Worm (Caenorhabditis elegans) whole organism, mixed stage, embryonic: ENCODE measurements around the gene hcf-1.

ENCODE experiments used
- M03D4.4 ChIP-seq: sonication (generic microtip); optimal IDR thresholded peaks from 2 replicates; lab custom pipeline; 2017; ENCODE audit warnings: mild to moderate bottlenecking, missing genetic modification characterization, missing compliant biosample characterization
- bed-3 ChIP-seq: fragments of 200-800 bp; sonication (Bioruptor generic); optimal IDR thresholded peaks from 3 replicates; lab custom pipeline; 2018; ENCODE audit warnings: mild to moderate bottlenecking, missing genetic modification characterization, moderate library complexity, missing compliant biosample characterization
- blmp-1 ChIP-seq: fragments of 150-350 bp; optimal IDR thresholded peaks from 2 replicates; lab custom pipeline; 2014; ENCODE audit warnings: missing biosample characterization, missing genetic modification characterization
- ceh-39 ChIP-seq: fragments of 150-350 bp; optimal IDR thresholded peaks from 2 replicates; lab custom pipeline; 2014; ENCODE audit warnings: missing biosample characterization, missing genetic modification characterization
- ceh-43 ChIP-seq: fragments of 200-800 bp; sonication (Bioruptor generic); optimal IDR thresholded peaks from 2 replicates; lab custom pipeline; 2018; ENCODE audit warnings: mild to moderate bottlenecking, missing genetic modification characterization, moderate library complexity, missing compliant biosample characterization
- ceh-83 ChIP-seq: fragments of 200-800 bp; sonication (Bioruptor generic); optimal IDR thresholded peaks from 2 replicates; lab custom pipeline; 2018; ENCODE audit warnings: mild to moderate bottlenecking, missing genetic modification characterization, missing compliant biosample characterization
- ces-1 ChIP-seq: fragments of 150-350 bp; optimal IDR thresholded peaks from 2 replicates; lab custom pipeline; 2014; ENCODE audit warnings: missing biosample characterization, missing genetic modification reagents, missing genetic modification characterization
- elt-1 ChIP-seq: sonication (generic microtip); optimal IDR thresholded peaks from 2 replicates; lab custom pipeline; 2017; ENCODE audit warnings: missing genetic modification characterization, mild to moderate bottlenecking, missing compliant biosample characterization, antibody characterized with exemption, moderate library complexity, borderline replicate concordance; ENCODE audit not compliant: insufficient read depth
- elt-3 ChIP-seq: fragments of 150-350 bp; optimal IDR thresholded peaks from 2 replicates; lab custom pipeline; 2014; ENCODE audit warnings: missing biosample characterization, missing genetic modification characterization
- flh-1 ChIP-seq: fragments of 200-800 bp; sonication (Bioruptor generic); optimal IDR thresholded peaks from 2 replicates; lab custom pipeline; 2018; ENCODE audit warnings: mild to moderate bottlenecking, missing genetic modification characterization, moderate library complexity, missing compliant biosample characterization
- ham-2 ChIP-seq: fragments of 200-800 bp; sonication (Bioruptor generic); optimal IDR thresholded peaks from 2 replicates; lab custom pipeline; 2018; ENCODE audit warnings: mild to moderate bottlenecking, missing genetic modification characterization, missing compliant biosample characterization
- hlh-1 ChIP-seq: fragments of 150-350 bp; optimal IDR thresholded peaks from 2 replicates; lab custom pipeline; 2014; ENCODE audit warnings: missing biosample characterization, missing genetic modification reagents, missing genetic modification characterization
- lin-13 ChIP-seq: fragments of 150-350 bp; optimal IDR thresholded peaks from 2 replicates; lab custom pipeline; 2014; ENCODE audit warnings: missing biosample characterization, missing genetic modification characterization
- lin-32 ChIP-seq: fragments of 200-800 bp; sonication (Bioruptor generic); optimal IDR thresholded peaks from 2 replicates; lab custom pipeline; 2018; ENCODE audit warnings: mild to moderate bottlenecking, missing genetic modification characterization, missing compliant biosample characterization
- lsy-2 ChIP-seq: fragments of 150-350 bp; optimal IDR thresholded peaks from 2 replicates; lab custom pipeline; 2014; ENCODE audit warnings: missing biosample characterization, missing genetic modification characterization
- mab-5 ChIP-seq: fragments of 150-350 bp; optimal IDR thresholded peaks from 2 replicates; lab custom pipeline; 2014; ENCODE audit warnings: missing biosample characterization, missing genetic modification characterization
- mep-1 ChIP-seq: fragments of 150-350 bp; optimal IDR thresholded peaks from 2 replicates; lab custom pipeline; 2017; ENCODE audit warnings: missing biosample characterization, missing genetic modification reagents, missing genetic modification characterization, inconsistent platforms
- mls-2 ChIP-seq: sonication (generic microtip); optimal IDR thresholded peaks from 2 replicates; lab custom pipeline; 2016; ENCODE audit warnings: mild to moderate bottlenecking, missing genetic modification characterization, moderate library complexity, missing compliant biosample characterization
- nhr-2 ChIP-seq: fragments of 150-350 bp; optimal IDR thresholded peaks from 2 replicates; lab custom pipeline; 2014; ENCODE audit warnings: missing biosample characterization, missing genetic modification characterization
- nhr-237 ChIP-seq: fragments of 150-350 bp; optimal IDR thresholded peaks from 2 replicates; lab custom pipeline; 2014; ENCODE audit warnings: missing biosample characterization, missing genetic modification characterization
- nhr-28 ChIP-seq: fragments of 150-350 bp; optimal IDR thresholded peaks from 2 replicates; lab custom pipeline; 2014; ENCODE audit warnings: missing biosample characterization, missing genetic modification characterization
- nhr-76 ChIP-seq: sonication (generic microtip); optimal IDR thresholded peaks from 2 replicates; lab custom pipeline; 2017; ENCODE audit warnings: missing biosample characterization, missing genetic modification characterization
- pha-4 ChIP-seq: fragments of 150-350 bp; optimal IDR thresholded peaks from 2 replicates; lab custom pipeline; 2018; ENCODE audit warnings: missing biosample characterization, missing genetic modification reagents, missing genetic modification characterization
- sem-2 ChIP-seq: fragments of 200-800 bp; sonication (Bioruptor generic); optimal IDR thresholded peaks from 2 replicates; lab custom pipeline; 2018; ENCODE audit warnings: mild to moderate bottlenecking, missing genetic modification characterization, missing compliant biosample characterization
- snpc-4 ChIP-seq: fragments of 150-350 bp; optimal IDR thresholded peaks from 2 replicates; lab custom pipeline; 2014; ENCODE audit warnings: missing biosample characterization, missing genetic modification characterization
- sptf-1 ChIP-seq: sonication (generic microtip); optimal IDR thresholded peaks from 2 replicates; lab custom pipeline; 2017; ENCODE audit warnings: mild to moderate bottlenecking, missing genetic modification characterization, moderate library complexity, missing compliant biosample characterization
- tbx-8 ChIP-seq: fragments of 200-800 bp; sonication (Bioruptor generic); optimal IDR thresholded peaks from 2 replicates; lab custom pipeline; 2018; ENCODE audit warnings: mild to moderate bottlenecking, missing genetic modification characterization, moderate library complexity, missing compliant biosample characterization
- unc-39 ChIP-seq: fragments of 150-350 bp; optimal IDR thresholded peaks from 2 replicates; lab custom pipeline; 2014; ENCODE audit warnings: missing biosample characterization, missing genetic modification characterization
- unc-62 ChIP-seq: fragments of 150-350 bp; optimal IDR thresholded peaks from 2 replicates; lab custom pipeline; 2014; ENCODE audit warnings: missing biosample characterization, missing genetic modification reagents, missing genetic modification characterization
- zip-8 ChIP-seq: fragments of 150-350 bp; optimal IDR thresholded peaks from 2 replicates; lab custom pipeline; 2014; ENCODE audit warnings: missing biosample characterization, missing genetic modification characterization
- ztf-11 ChIP-seq: fragments of 150-350 bp; optimal IDR thresholded peaks from 2 replicates; lab custom pipeline; 2014; ENCODE audit warnings: missing biosample characterization, missing genetic modification characterization

Gene hcf-1

ce11 chrIV:7790801-7791588 is 16.9 kb upstream of the hcf-1 start, which contains the start of gene rsp-6 (continued):
- no peak for TF ChIP-seq nhr-28 (tag; lab: Kevin White, UChicago)
- no peak for TF ChIP-seq elt-3 (tag; lab: Kevin White, UChicago)

DNA sequence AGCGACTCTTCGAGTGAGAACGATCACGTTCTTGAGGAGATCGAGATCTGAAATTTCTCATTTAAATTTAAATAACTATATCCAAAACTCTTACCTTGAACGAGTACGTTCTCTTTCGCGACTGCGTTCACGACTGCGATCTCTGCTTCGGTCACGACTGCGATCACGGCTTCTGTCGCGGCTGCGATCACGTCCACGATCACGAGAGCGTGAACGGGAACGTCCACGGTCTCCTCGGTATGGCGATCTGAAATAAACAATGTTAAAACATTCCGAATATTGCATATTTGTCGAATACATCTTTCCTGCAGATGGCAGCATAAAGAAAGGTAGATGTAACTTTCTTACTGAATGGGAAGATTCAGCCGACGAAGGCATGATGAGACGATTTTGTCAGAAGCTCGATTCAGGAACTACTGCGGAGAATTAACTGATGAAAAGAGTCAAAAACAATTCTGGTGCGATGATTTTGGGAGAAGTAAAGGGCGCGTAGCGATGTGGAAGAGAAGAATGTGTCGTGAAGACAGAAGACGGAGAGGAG is 16.1 kb upstream of the hcf-1 start:
- no peak for TF ChIP-seq unc-62 (GFP tag; lab: Kevin White, UChicago)
- no peak for TF ChIP-seq nhr-28 (tag; lab: Kevin White, UChicago)
- TF ChIP-seq pha-4 (tag; lab: Kevin White, UChicago) = no peak
- no peak for TF ChIP-seq sptf-1 (tag; lab: Kevin White, UChicago)
- TF ChIP-seq unc-39 (tag; lab: Kevin White, UChicago) = no peak
- no peak for TF ChIP-seq lin-32 (GFP tag; lab: Kevin White, UChicago)
- TF ChIP-seq ztf-11 (tag; lab: Kevin White, UChicago) = no peak
- TF ChIP-seq zip-8 = no peak
- no peak for TF ChIP-seq ceh-43
- no peak for TF ChIP-seq nhr-76 (tag; lab: Kevin White, UChicago)
- no peak for TF ChIP-seq lin-13
- no peak for TF ChIP-seq ceh-39 (tag; lab: Kevin White, UChicago)
- no peak for TF ChIP-seq hlh-1 (tag; lab: Kevin White, UChicago)
- no peak for TF ChIP-seq M03D4.4 (tag; lab: Kevin White, UChicago)
- no peak for TF ChIP-seq nhr-237 (tag; lab: Kevin White, UChicago)
- no peak for TF ChIP-seq nhr-2
- no peak for TF ChIP-seq mab-5

DNA sequence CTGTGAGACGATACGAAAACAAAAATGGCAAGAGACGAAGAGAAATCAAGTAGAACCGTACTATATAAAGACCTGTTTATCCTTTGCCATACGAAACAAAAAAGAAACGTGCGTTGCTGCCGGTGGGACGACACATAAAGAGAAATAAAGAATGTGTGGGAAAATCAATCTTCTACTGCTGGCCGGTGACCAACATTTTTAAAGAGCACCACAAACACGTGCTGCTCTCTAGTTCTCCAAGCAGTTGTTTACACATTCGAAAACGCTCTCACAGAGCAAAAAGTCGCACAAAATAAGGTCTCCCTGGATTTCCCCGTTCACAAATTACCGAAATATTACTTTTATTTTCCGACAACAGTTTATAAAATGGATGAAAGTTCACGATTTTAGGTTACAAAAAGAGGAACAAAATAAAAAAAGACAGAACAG is 15.5 kb upstream of the hcf-1 start, which contains the start of gene imp-3:
Gene imp-3, minus strand, starts transcription at position 93 of the 429 bp plus-strand sequence.
- TF ChIP-seq elt-3 (tag; lab: Kevin White, UChicago) = no peak
- TF ChIP-seq sem-2 = peak; percentile 17
- peak; percentile 25 for TF ChIP-seq lsy-2 (tag; lab: Kevin White, UChicago)
- TF ChIP-seq hlh-1 (tag; lab: Kevin White, UChicago) = peak; percentile 7

DNA sequence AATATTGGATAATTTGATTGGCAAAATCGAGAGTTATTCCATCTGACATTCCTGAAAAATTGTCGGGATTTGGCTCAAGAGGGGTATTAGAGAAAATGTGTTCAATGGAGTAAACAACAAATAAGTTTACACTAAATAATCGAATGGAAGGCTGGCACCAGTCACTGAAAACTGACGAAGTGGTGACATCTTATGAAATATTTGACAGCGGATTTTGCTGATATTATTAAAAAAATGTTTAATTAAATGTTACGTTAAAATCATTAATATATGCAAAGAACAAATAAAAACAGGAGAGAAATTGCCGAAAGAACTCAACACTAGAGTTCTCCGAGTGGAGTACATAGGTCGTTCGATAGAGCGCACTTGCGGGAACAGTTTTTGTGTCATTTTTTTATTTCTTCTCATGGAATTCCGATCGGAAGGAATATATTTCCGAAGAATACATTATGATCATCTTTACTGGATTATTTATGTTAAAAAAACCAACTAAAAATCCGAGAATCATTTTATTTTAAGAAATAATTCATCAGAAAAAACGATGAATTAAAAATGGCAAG is 11.5 kb upstream of the hcf-1 start, which contains the start of gene tag-322:
Gene tag-322, minus strand, starts transcription at position 51 of the 560 bp plus-strand sequence.
- no peak for TF ChIP-seq elt-3 (tag; lab: Kevin White, UChicago)
- TF ChIP-seq tbx-8 (GFP tag; lab: Kevin White, UChicago) = no peak
- peak; percentile 15 for TF ChIP-seq ces-1 (GFP tag; lab: Kevin White, UChicago)
- TF ChIP-seq lsy-2 (tag; lab: Kevin White, UChicago) = peak; percentile 41
- no peak for TF ChIP-seq sptf-1 (tag; lab: Kevin White, UChicago)
- TF ChIP-seq sem-2 = no peak
- TF ChIP-seq mab-5 = no peak
- peak; percentile 17 for TF ChIP-seq mls-2
- no peak for TF ChIP-seq bed-3 (GFP tag; lab: Kevin White, UChicago)
- TF ChIP-seq M03D4.4 (tag; lab: Kevin White, UChicago) = no peak
- TF ChIP-seq ham-2 (GFP tag; lab: Kevin White, UChicago) = no peak
- no peak for TF ChIP-seq flh-1 (GFP tag; lab: Kevin White, UChicago)
- no peak for TF ChIP-seq ceh-83
- no peak for TF ChIP-seq lin-32 (GFP tag; lab: Kevin White, UChicago)
- no peak for TF ChIP-seq blmp-1 (tag; lab: Kevin White, UChicago)
- no peak for TF ChIP-seq ceh-43
- TF ChIP-seq mep-1 (tag; lab: Kevin White, UChicago) = peak; percentile 64
- TF ChIP-seq hlh-1 (tag; lab: Kevin White, UChicago) = no peak
- TF ChIP-seq nhr-237 (tag; lab: Kevin White, UChicago) = no peak
- no peak for TF ChIP-seq nhr-76 (tag; lab: Kevin White, UChicago)
- TF ChIP-seq unc-62 (GFP tag; lab: Kevin White, UChicago) = no peak
- TF ChIP-seq snpc-4 = no peak
- no peak for TF ChIP-seq elt-1
- no peak for TF ChIP-seq pha-4 (tag; lab: Kevin White, UChicago)
- no peak for TF ChIP-seq nhr-2
- TF ChIP-seq, all 35 proteins: peak for 4
